Worm (Caenorhabditis elegans): Measurements from ENCODE around the gene Y53C12A.7.

Gene Y53C12A.7

DNA sequence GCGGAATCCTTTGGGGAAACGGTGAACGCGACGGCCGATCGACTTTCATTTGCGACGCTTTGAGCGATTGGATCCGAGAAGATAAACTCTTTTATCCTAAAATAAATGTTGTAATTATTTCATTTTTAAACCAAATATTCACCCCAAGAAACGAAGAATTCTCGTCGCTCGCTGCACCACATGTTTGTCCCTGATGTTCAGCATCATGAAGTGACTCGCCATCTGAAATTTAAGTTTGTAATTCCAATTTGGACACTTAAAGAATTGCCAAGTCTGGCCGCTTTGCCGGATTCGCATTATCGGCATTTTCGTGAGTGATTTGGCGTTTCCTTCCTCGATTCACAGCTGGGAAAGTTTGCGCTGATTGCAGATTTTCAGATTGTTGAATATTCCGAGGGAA, 17.6 kb downstream of the Y53C12A.7 start, which contains the start of gene Y53C12A.6:
Y53C12A.6 (minus strand) TSS at position 101 of the 400 bp plus-strand sequence.
- TF ChIP-seq ceh-90 (tag; optimal IDR thresholded peaks at IDR 0.05) (no peak), lir-3 (tag; optimal IDR thresholded peaks at IDR 0.05; ENCODE audit: poor library complexity) (no peak), nhr-28 (tag; optimal IDR thresholded peaks at IDR 0.05) (no peak), aha-1 (tag; optimal IDR thresholded peaks at IDR 0.05) (no peak), nhr-20 (tag; optimal IDR thresholded peaks at IDR 0.05) (no peak), vab-15 (tag; optimal IDR thresholded peaks at IDR 0.05) (no peak), zip-4 (GFP tag; optimal IDR thresholded peaks at IDR 0.05) (no peak), tbx-2 (tag; optimal IDR thresholded peaks at IDR 0.05) (no peak), sup-37 (GFP tag; optimal IDR thresholded peaks at IDR 0.05) (no peak)

- TF ChIP-seq nhr-19 (GFP tag; conservative IDR thresholded peaks at IDR 0.05) = peak; percentile 41
- TF ChIP-seq nhr-71 (tag; optimal IDR thresholded peaks at IDR 0.05) = peak; percentile 26
- TF ChIP-seq lsy-2 (tag; optimal IDR thresholded peaks at IDR 0.05) = peak in 1 of 2 experiments; percentile 52
- peak; percentile 13 to 39 for TF ChIP-seq efl-1 (optimal IDR thresholded peaks at IDR 0.05)
- TF ChIP-seq efl-1 (GFP tag; optimal IDR thresholded peaks at IDR 0.05 in 1 of 2) = peak in 1 of 2 experiments; percentile 70
- TF ChIP-seq nhr-47 (tag; optimal IDR thresholded peaks at IDR 0.05) = peak; percentile 5
Observed at ce11 chrII:9718631-9719252, 18.4 kb downstream of the Y53C12A.7 start, which contains the start of gene Y53C12A.11. TSS of gene Y53C12A.11 (minus strand) at chrII:9718698.

DNA sequence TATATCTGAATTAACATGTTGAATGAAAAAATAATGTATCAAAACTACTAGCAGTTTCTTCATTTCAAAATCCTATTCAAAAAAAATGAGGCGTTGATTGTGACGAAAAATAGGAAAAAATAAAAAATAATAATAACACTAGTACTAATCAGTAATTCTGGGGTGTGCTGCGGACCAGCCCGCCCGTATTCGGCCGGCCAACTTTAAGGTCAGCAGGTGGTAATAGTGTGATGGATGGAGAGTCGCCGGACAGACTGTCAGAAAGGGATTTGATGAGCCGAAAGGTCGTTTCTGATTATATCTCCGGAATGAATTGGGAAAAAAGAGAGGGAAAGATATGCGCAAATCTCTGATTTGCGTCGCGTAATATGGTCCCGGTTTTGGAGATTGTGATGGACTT, 24.1 kb downstream of the Y53C12A.7 start, which contains the start of gene cutl-2:
cutl-2 (minus strand) TSS at position 210 of the 400 bp plus-strand sequence.
- no peak for TF ChIP-seq mdl-1 (tag; optimal IDR thresholded peaks at IDR 0.05)
- TF ChIP-seq elt-2 (tag; optimal IDR thresholded peaks at IDR 0.05) = no peak
- TF ChIP-seq ceh-88 (GFP tag; IDR thresholded peaks at IDR 0.05) = no peak
- TF ChIP-seq efl-3 (GFP tag; optimal IDR thresholded peaks at IDR 0.05) = no peak
- TF ChIP-seq nhr-77 (tag; optimal IDR thresholded peaks at IDR 0.05) = no peak
- no peak for TF ChIP-seq mab-9 (GFP tag; IDR thresholded peaks at IDR 0.05)
- TF ChIP-seq swsn-7 (tag; optimal IDR thresholded peaks at IDR 0.05) = no peak
- no peak for TF ChIP-seq sup-37 (GFP tag; optimal IDR thresholded peaks at IDR 0.05)
- TF ChIP-seq hpl-2 (GFP tag; optimal IDR thresholded peaks at IDR 0.05) = no peak
- TF ChIP-seq zag-1 (tag; optimal IDR thresholded peaks at IDR 0.05) = no peak
- TF ChIP-seq C34B4.2 (tag; optimal IDR thresholded peaks at IDR 0.05) = no peak

DNA sequence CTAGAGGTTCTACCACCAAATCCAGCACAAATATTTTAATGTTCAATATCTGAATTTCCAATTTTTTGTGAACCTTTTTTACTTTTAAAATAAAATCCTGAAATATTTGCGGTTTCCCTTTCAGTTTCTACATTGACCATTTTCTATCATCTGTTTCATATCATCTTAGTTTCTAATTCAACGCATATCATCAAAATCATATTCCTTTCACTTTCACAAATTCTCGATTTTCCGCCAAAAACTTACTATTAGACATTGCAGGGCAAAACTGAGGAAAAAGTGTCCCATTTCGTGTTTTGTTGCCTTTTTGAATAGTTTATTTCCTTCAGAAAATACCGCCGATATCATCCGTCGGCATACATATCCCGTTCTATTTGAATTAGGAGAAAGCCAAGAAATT, 24.7 kb downstream of the Y53C12A.7 start:
- no peak for TF ChIP-seq nhr-77 (tag; optimal IDR thresholded peaks at IDR 0.05)
- TF ChIP-seq mdl-1 (tag; optimal IDR thresholded peaks at IDR 0.05) = no peak
- no peak for TF ChIP-seq elt-3 (tag; optimal IDR thresholded peaks at IDR 0.05)
- TF ChIP-seq blmp-1 (tag; optimal IDR thresholded peaks at IDR 0.05) = peak; percentile 84
- no peak for TF ChIP-seq ceh-90 (tag; optimal IDR thresholded peaks at IDR 0.05)
- TF ChIP-seq hlh-17 (GFP tag; optimal IDR thresholded peaks at IDR 0.05; ENCODE audit: borderline replicate concordance) = no peak

DNA sequence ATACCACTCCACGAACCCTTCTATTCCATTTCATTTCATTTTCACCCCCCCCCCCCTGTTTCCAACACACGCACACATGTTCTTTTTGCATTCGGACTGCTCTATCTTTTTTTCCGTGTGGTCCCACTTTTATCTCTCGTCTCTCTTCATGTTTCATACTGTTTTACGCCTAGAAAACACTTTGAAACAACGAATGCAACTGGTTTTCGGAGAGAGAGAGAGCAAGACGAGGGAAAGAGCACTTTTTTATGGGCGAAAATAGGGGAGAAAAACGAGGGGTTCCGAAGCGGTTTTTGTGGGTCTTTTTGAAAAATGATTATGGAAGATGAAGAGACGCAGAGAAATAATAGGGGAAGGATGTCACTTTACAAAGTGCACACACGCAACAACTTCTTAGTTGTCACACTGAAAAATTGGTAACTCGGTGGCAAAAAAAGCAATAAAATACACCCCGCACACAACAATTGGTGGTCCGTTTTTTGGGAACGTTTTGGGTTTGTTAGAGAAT, 26.9 kb downstream of the Y53C12A.7 start:
- TF ChIP-seq lsy-2 (tag; optimal IDR thresholded peaks at IDR 0.05) (peak in 1 of 2 experiments; percentile 8), rnt-1 (tag; optimal IDR thresholded peaks at IDR 0.05) (peak; percentile 55), nhr-90 (tag; optimal IDR thresholded peaks at IDR 0.05; ENCODE audit: poor library complexity) (no peak), dsc-1 (tag; optimal IDR thresholded peaks at IDR 0.05) (peak; percentile 64), nhr-20 (tag; optimal IDR thresholded peaks at IDR 0.05) (no peak), lin-14 (GFP tag; optimal IDR thresholded peaks at IDR 0.05) (peak; percentile 81)

All from whole organism, L1 larva.